Worm (Caenorhabditis elegans): ENCODE measurements around the gene E02C12.12.

The E02C12.12 gene

DNA sequence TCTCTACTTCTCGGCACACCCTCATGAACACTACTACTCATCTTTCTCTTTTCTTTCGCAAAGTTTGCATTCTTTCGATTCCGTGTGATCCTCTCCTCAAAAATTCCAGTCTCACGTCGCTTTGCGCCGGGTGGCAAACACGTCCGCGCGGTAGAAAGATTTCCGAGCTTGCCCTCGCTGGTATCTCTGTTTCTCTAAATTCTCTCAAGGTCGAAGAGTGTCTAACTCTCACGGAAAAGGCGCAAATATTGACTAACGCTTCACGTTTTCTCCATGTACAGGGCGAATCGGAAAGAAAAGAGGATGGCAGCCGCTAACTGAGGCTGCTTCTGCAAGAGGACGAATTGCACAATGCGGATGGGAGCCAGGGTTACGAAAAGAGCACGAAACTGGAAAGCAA is 40.6 kb upstream of the E02C12.12 start:
- TF ChIP-seq lin-14 (GFP tag; optimal IDR thresholded peaks at IDR 0.05) (peak; percentile 15), ztf-11 (tag; optimal IDR thresholded peaks at IDR 0.05) (no peak), lin-35 (GFP tag; optimal IDR thresholded peaks at IDR 0.05) (peak in 1 of 2 experiments; percentile 1)

ce11 chrV:9416624-9417023 is 34.5 kb upstream of the E02C12.12 start, which contains the start of gene F36D4.1:
Gene F36D4.1 (plus strand): TSS chrV:9416924.
- TF ChIP-seq ceh-63 (GFP tag; optimal IDR thresholded peaks at IDR 0.05): no peak
- TF ChIP-seq dsc-1 (tag; optimal IDR thresholded peaks at IDR 0.05): no peak
- TF ChIP-seq unc-98 (GFP tag; IDR thresholded peaks at IDR 0.05): no peak
- TF ChIP-seq efl-1 (optimal IDR thresholded peaks at IDR 0.05): no peak
- TF ChIP-seq efl-1 (GFP tag; optimal IDR thresholded peaks at IDR 0.05 in 1 of 2): no peak
- TF ChIP-seq nhr-28 (tag; optimal IDR thresholded peaks at IDR 0.05): no peak
- TF ChIP-seq swsn-7 (tag; optimal IDR thresholded peaks at IDR 0.05): no peak
- no peak for TF ChIP-seq lin-35 (GFP tag; optimal IDR thresholded peaks at IDR 0.05)
- TF ChIP-seq C04F5.9 (tag; optimal IDR thresholded peaks at IDR 0.05): no peak
- TF ChIP-seq elt-2 (tag; optimal IDR thresholded peaks at IDR 0.05): no peak
- no peak for TF ChIP-seq lin-39 (tag; optimal IDR thresholded peaks at IDR 0.05)

- no peak for TF ChIP-seq unc-86 (tag; optimal IDR thresholded peaks at IDR 0.05)
- TF ChIP-seq nhr-85 (tag): no peak
- no peak for TF ChIP-seq zip-4 (GFP tag; optimal IDR thresholded peaks at IDR 0.05)
- no peak for TF ChIP-seq nhr-77 (tag; optimal IDR thresholded peaks at IDR 0.05)
- TF ChIP-seq blmp-1 (tag; optimal IDR thresholded peaks at IDR 0.05): no peak
- no peak for TF ChIP-seq ztf-4 (tag; optimal IDR thresholded peaks at IDR 0.05)
- no peak for TF ChIP-seq fos-1 (tag; optimal IDR thresholded peaks at IDR 0.05)
- no peak for TF ChIP-seq snpc-4 (tag; optimal IDR thresholded peaks at IDR 0.05)
- TF ChIP-seq isw-1 (GFP tag; IDR thresholded peaks at IDR 0.05): no peak
- no peak for TF ChIP-seq rnt-1 (tag; optimal IDR thresholded peaks at IDR 0.05)
- TF ChIP-seq Y116A8C.19 (tag; optimal IDR thresholded peaks at IDR 0.05; ENCODE audit: borderline replicate concordance): no peak
- no peak for TF ChIP-seq nhr-84 (tag; optimal IDR thresholded peaks at IDR 0.05)
- no peak for TF ChIP-seq ets-5 (GFP tag; IDR thresholded peaks at IDR 0.05)
- TF ChIP-seq ztf-11 (tag; optimal IDR thresholded peaks at IDR 0.05): no peak
- no peak for TF ChIP-seq nhr-71 (tag; optimal IDR thresholded peaks at IDR 0.05)
- no peak for TF ChIP-seq hlh-17 (GFP tag; optimal IDR thresholded peaks at IDR 0.05; ENCODE audit: borderline replicate concordance)
- no peak for TF ChIP-seq pqm-1 (tag; optimal IDR thresholded peaks at IDR 0.05)
- TF ChIP-seq ceh-63 (GFP tag; optimal IDR thresholded peaks at IDR 0.05): no peak
- TF ChIP-seq xbp-1 (tag; optimal IDR thresholded peaks at IDR 0.05): no peak
These were observed 32.4 kb upstream of the E02C12.12 start, which contains the start of gene F36D4.4 for ce11 chrV:9414516-9414915. Gene F36D4.4 (minus strand): TSS chrV:9414616.

DNA sequence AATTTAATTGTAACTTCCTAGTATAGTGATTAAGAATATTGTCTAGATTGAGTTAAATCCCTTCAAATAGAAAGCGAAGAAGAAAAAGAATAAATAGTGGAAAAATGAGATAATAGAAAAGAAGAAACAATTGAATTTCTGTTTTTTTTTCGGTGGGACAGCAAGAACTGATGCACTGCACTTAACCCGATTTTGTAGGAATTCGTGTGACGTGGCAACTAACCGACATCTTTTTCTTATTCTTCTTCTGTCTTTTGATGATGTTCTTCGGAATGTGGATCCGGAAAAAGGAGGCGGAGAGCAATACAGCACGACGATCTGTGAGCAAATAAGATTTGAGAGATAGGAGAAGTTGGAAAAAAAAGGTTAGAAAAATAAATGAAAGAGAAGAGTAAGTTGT is 26.8 kb upstream of the E02C12.12 start:
- TF ChIP-seq nhr-237 (tag; optimal IDR thresholded peaks at IDR 0.05) (no peak), sptf-1 (tag; optimal IDR thresholded peaks at IDR 0.05) (no peak), lin-39 (tag; optimal IDR thresholded peaks at IDR 0.05) (no peak), lsy-2 (tag; optimal IDR thresholded peaks at IDR 0.05) (no peak), unc-30 (tag; optimal IDR thresholded peaks at IDR 0.05) (no peak), tbx-2 (tag; optimal IDR thresholded peaks at IDR 0.05) (peak; percentile 45), mab-9 (GFP tag; IDR thresholded peaks at IDR 0.05) (no peak), fkh-4 (tag; optimal IDR thresholded peaks at IDR 0.05; ENCODE audit: borderline replicate concordance) (no peak), snpc-4 (tag; optimal IDR thresholded peaks at IDR 0.05) (no peak), lin-15B (tag; optimal IDR thresholded peaks at IDR 0.05) (no peak), pag-3 (tag; optimal IDR thresholded peaks at IDR 0.05; ENCODE audit: borderline replicate concordance, insufficient read depth) (no peak), lin-35 (GFP tag; optimal IDR thresholded peaks at IDR 0.05) (no peak), fkh-10 (GFP tag; optimal IDR thresholded peaks at IDR 0.05) (peak; percentile 81), grh-1 (GFP tag; IDR thresholded peaks at IDR 0.05) (no peak), ztf-11 (tag; optimal IDR thresholded peaks at IDR 0.05) (no peak), unc-130 (tag; optimal IDR thresholded peaks at IDR 0.05) (no peak), dsc-1 (tag; optimal IDR thresholded peaks at IDR 0.05) (no peak), nhr-20 (tag; optimal IDR thresholded peaks at IDR 0.05) (no peak), ztf-4 (tag; optimal IDR thresholded peaks at IDR 0.05) (no peak), nhr-71 (tag; optimal IDR thresholded peaks at IDR 0.05) (peak; percentile 12), lin-14 (GFP tag; optimal IDR thresholded peaks at IDR 0.05) (peak; percentile 63), rnt-1 (tag; optimal IDR thresholded peaks at IDR 0.05) (no peak), C34B4.2 (tag; optimal IDR thresholded peaks at IDR 0.05) (no peak), swsn-7 (tag; optimal IDR thresholded peaks at IDR 0.05) (no peak), lir-3 (tag; optimal IDR thresholded peaks at IDR 0.05; ENCODE audit: poor library complexity) (no peak), ceh-82 (tag; optimal IDR thresholded peaks at IDR 0.05) (no peak), vab-15 (tag; optimal IDR thresholded peaks at IDR 0.05) (no peak)

All from whole organism, L1 larva.